Worm (Caenorhabditis elegans) whole organism, L1 larva: ENCODE measurements around the gene K07E3.4.

Experiments used
- C04F5.9 ChIP-seq: sonication (generic microtip); optimal IDR thresholded peaks from 2 replicates; lab custom pipeline; 2016; ENCODE audit warnings: missing genetic modification characterization, missing compliant biosample characterization
- aha-1 ChIP-seq: fragments of 150-350 bp; optimal IDR thresholded peaks from 2 replicates; lab custom pipeline; 2014; ENCODE audit warnings: missing biosample characterization, missing genetic modification characterization
- ceh-63 ChIP-seq: fragments of 200-800 bp; sonication (Bioruptor generic); optimal IDR thresholded peaks from 2 replicates; lab custom pipeline; 2018; ENCODE audit warnings: mild to moderate bottlenecking, missing genetic modification characterization, missing compliant biosample characterization
- ceh-82 ChIP-seq, 3 experiments: fragments of 150-350 bp in 1 of 3; sonication (generic microtip) in 2 of 3; optimal IDR thresholded peaks; 2 replicates each; lab custom pipeline; 2014 to 2017; ENCODE audit warnings: missing biosample characterization in 3 of 3, missing genetic modification characterization in 3 of 3
- ceh-88 ChIP-seq: fragments of 200-800 bp; sonication (Bioruptor generic); IDR thresholded peaks from 2 replicates; pipeline ENCODE4 v1.3.6; 2022; ENCODE audit warnings: missing genetic modification characterization, missing compliant biosample characterization
- ces-1 ChIP-seq: fragments of 150-350 bp; optimal IDR thresholded peaks from 2 replicates; lab custom pipeline; 2014; ENCODE audit warnings: missing biosample characterization, missing genetic modification reagents, missing genetic modification characterization
- dsc-1 ChIP-seq: sonication (generic microtip); optimal IDR thresholded peaks from 2 replicates; lab custom pipeline; 2016; ENCODE audit warnings: mild to moderate bottlenecking, missing genetic modification characterization, missing compliant biosample characterization
- egl-27 ChIP-seq, 2 experiments: fragments of 150-350 bp in 1 of 2; sonication (generic microtip); optimal IDR thresholded peaks; 3 replicates each; lab custom pipeline; 2017 to 2018; ENCODE audit warnings: missing biosample characterization in 2 of 2, missing genetic modification characterization in 2 of 2, missing genetic modification reagents in 2 of 2
- elt-2 ChIP-seq: sonication (generic microtip); optimal IDR thresholded peaks from 2 replicates; lab custom pipeline; 2016; ENCODE audit warnings: missing genetic modification characterization, mild to moderate bottlenecking, inconsistent platforms, missing compliant biosample characterization, missing genetic modification reagents
- fkh-10 ChIP-seq: sonication (generic microtip); optimal IDR thresholded peaks from 2 replicates; lab custom pipeline; 2017; ENCODE audit warnings: missing biosample characterization, missing genetic modification reagents, missing genetic modification characterization
- fkh-4 ChIP-seq: sonication (generic microtip); optimal IDR thresholded peaks from 2 replicates; lab custom pipeline; 2016; ENCODE audit warnings: missing compliant biosample characterization, missing genetic modification characterization, borderline replicate concordance
- fkh-8 ChIP-seq: sonication (generic microtip); optimal IDR thresholded peaks from 2 replicates; lab custom pipeline; 2016; ENCODE audit warnings: mild to moderate bottlenecking, missing genetic modification characterization, missing compliant biosample characterization
- fos-1 ChIP-seq: fragments of 150-350 bp; optimal IDR thresholded peaks from 2 replicates; lab custom pipeline; 2014; ENCODE audit warnings: missing biosample characterization, missing genetic modification characterization
- grh-1 ChIP-seq: fragments of 200-800 bp; sonication (Bioruptor generic); IDR thresholded peaks from 2 replicates; pipeline ENCODE4 v1.3.6; 2022; ENCODE audit warnings: missing genetic modification reagents, missing genetic modification characterization, missing compliant biosample characterization
- hlh-17 ChIP-seq: fragments of 200-800 bp; sonication (Bioruptor generic); optimal IDR thresholded peaks from 2 replicates; lab custom pipeline; 2018; ENCODE audit warnings: missing genetic modification characterization, mild to moderate bottlenecking, missing compliant biosample characterization, moderate library complexity, borderline replicate concordance
- irx-1 ChIP-seq: sonication (generic microtip); optimal IDR thresholded peaks from 2 replicates; lab custom pipeline; 2016; ENCODE audit warnings: missing genetic modification characterization, missing compliant biosample characterization
- jun-1 ChIP-seq: fragments of 150-350 bp; optimal IDR thresholded peaks from 2 replicates; lab custom pipeline; 2014; ENCODE audit warnings: missing biosample characterization, missing genetic modification reagents, missing genetic modification characterization
- lin-14 ChIP-seq: fragments of 200-800 bp; sonication (Bioruptor generic); optimal IDR thresholded peaks from 2 replicates; lab custom pipeline; 2018; ENCODE audit warnings: mild to moderate bottlenecking, missing genetic modification characterization, moderate library complexity, missing compliant biosample characterization
- lin-35 ChIP-seq, 2 experiments: fragments of 150-350 bp; optimal IDR thresholded peaks; 2 replicates each; lab custom pipeline; 2014; ENCODE audit warnings: missing biosample characterization in 2 of 2, missing genetic modification characterization in 2 of 2, missing genetic modification reagents in 2 of 2
- lin-39 ChIP-seq: fragments of 150-350 bp; optimal IDR thresholded peaks from 2 replicates; lab custom pipeline; 2014; ENCODE audit warnings: missing biosample characterization, missing genetic modification reagents, missing genetic modification characterization
- lsy-2 ChIP-seq, 2 experiments: fragments of 150-350 bp; optimal IDR thresholded peaks; 2 replicates each; lab custom pipeline; 2014; ENCODE audit warnings: missing biosample characterization in 2 of 2, missing genetic modification characterization in 2 of 2
- mef-2 ChIP-seq: fragments of 150-350 bp; optimal IDR thresholded peaks from 2 replicates; lab custom pipeline; 2014; ENCODE audit warnings: missing biosample characterization, missing genetic modification characterization
- nhr-237 ChIP-seq: fragments of 150-350 bp; optimal IDR thresholded peaks from 2 replicates; lab custom pipeline; 2014; ENCODE audit warnings: missing biosample characterization, missing genetic modification characterization
- nhr-28 ChIP-seq: fragments of 150-350 bp; optimal IDR thresholded peaks from 2 replicates; lab custom pipeline; 2014; ENCODE audit warnings: missing biosample characterization, missing genetic modification characterization
- nhr-47 ChIP-seq: sonication (generic microtip); optimal IDR thresholded peaks from 2 replicates; lab custom pipeline; 2016; ENCODE audit warnings: mild to moderate bottlenecking, missing genetic modification characterization, moderate library complexity, missing compliant biosample characterization
- nhr-71 ChIP-seq: sonication (generic microtip); optimal IDR thresholded peaks from 2 replicates; lab custom pipeline; 2016; ENCODE audit warnings: mild to moderate bottlenecking, missing genetic modification characterization, moderate library complexity, missing compliant biosample characterization
- nhr-85 ChIP-seq: sonication (generic microtip); peaks from one replicate; lab custom pipeline; 2016; ENCODE audit warnings: missing genetic modification characterization, inconsistent platforms, missing compliant biosample characterization
- nhr-90 ChIP-seq: sonication (generic microtip); optimal IDR thresholded peaks from 2 replicates; lab custom pipeline; 2016; ENCODE audit warnings: mild to moderate bottlenecking, missing genetic modification characterization, missing compliant biosample characterization; ENCODE audit not compliant: poor library complexity
- pag-3 ChIP-seq: sonication (generic microtip); optimal IDR thresholded peaks from 2 replicates; lab custom pipeline; 2017; ENCODE audit warnings: missing genetic modification characterization, mild to moderate bottlenecking, missing compliant biosample characterization, antibody characterized with exemption, borderline replicate concordance; ENCODE audit not compliant: insufficient read depth
- pax-3 ChIP-seq: fragments of 200-800 bp; sonication (Bioruptor generic); optimal IDR thresholded peaks from 2 replicates; lab custom pipeline; 2018; ENCODE audit warnings: mild to moderate bottlenecking, missing genetic modification characterization, moderate library complexity, missing compliant biosample characterization
- pqm-1 ChIP-seq: sonication (generic microtip); optimal IDR thresholded peaks from 3 replicates; lab custom pipeline; 2017; ENCODE audit warnings: missing biosample characterization, missing genetic modification characterization
- rnt-1 ChIP-seq: sonication (generic microtip); optimal IDR thresholded peaks from 2 replicates; lab custom pipeline; 2016; ENCODE audit warnings: mild to moderate bottlenecking, missing genetic modification characterization, moderate library complexity, missing compliant biosample characterization
- snu-23 ChIP-seq: sonication (generic microtip); optimal IDR thresholded peaks from 2 replicates; lab custom pipeline; 2016; ENCODE audit warnings: missing genetic modification characterization, missing compliant biosample characterization
- sox-4 ChIP-seq: sonication (generic microtip); optimal IDR thresholded peaks from 2 replicates; lab custom pipeline; 2016; ENCODE audit warnings: missing genetic modification characterization, missing compliant biosample characterization
- sptf-1 ChIP-seq: fragments of 150-350 bp; optimal IDR thresholded peaks from 2 replicates; lab custom pipeline; 2014; ENCODE audit warnings: missing biosample characterization, missing genetic modification characterization
- sup-37 ChIP-seq: fragments of 200-800 bp; sonication (Bioruptor generic); optimal IDR thresholded peaks from 2 replicates; lab custom pipeline; 2018; ENCODE audit warnings: mild to moderate bottlenecking, missing genetic modification characterization, missing compliant biosample characterization
- swsn-7 ChIP-seq: sonication (generic microtip); optimal IDR thresholded peaks from 2 replicates; lab custom pipeline; 2016; ENCODE audit warnings: missing genetic modification characterization, missing compliant biosample characterization
- tlp-1 ChIP-seq: fragments of 150-350 bp; optimal IDR thresholded peaks from 2 replicates; lab custom pipeline; 2014; ENCODE audit warnings: missing biosample characterization, missing genetic modification characterization
- unc-62 ChIP-seq: fragments of 150-350 bp; optimal IDR thresholded peaks from 2 replicates; lab custom pipeline; 2014; ENCODE audit warnings: missing biosample characterization, missing genetic modification reagents, missing genetic modification characterization
- unc-86 ChIP-seq: sonication (generic microtip); optimal IDR thresholded peaks from 2 replicates; lab custom pipeline; 2016; ENCODE audit warnings: missing genetic modification characterization, missing compliant biosample characterization
- vab-15 ChIP-seq: sonication (generic microtip); optimal IDR thresholded peaks from 2 replicates; lab custom pipeline; 2017; ENCODE audit warnings: missing genotype, mild to moderate bottlenecking, missing genetic modification characterization, missing compliant biosample characterization
- xbp-1 ChIP-seq: sonication (generic microtip); optimal IDR thresholded peaks from 2 replicates; lab custom pipeline; 2016; ENCODE audit warnings: missing genetic modification characterization, missing compliant biosample characterization
- zip-4 ChIP-seq: fragments of 200-800 bp; sonication (Bioruptor generic); optimal IDR thresholded peaks from 2 replicates; lab custom pipeline; 2018; ENCODE audit warnings: mild to moderate bottlenecking, missing genetic modification characterization, moderate library complexity, missing compliant biosample characterization
- ztf-11 ChIP-seq, 2 experiments: sonication (generic microtip); optimal IDR thresholded peaks; 2 replicates each; lab custom pipeline; 2016 to 2017; ENCODE audit warnings: missing genetic modification characterization in 2 of 2, missing biosample characterization in 1 of 2, missing compliant biosample characterization in 1 of 2

K07E3.4 gene

ce11 chrX:8107921-8108320 lies 24.1 kb upstream of the K07E3.4 start, which contains the start of gene K07E3.9:
TSS of gene K07E3.9 (plus strand) at chrX:8108221.
- no peak for TF ChIP-seq ces-1 (GFP tag; lab: Kevin White, UChicago)
- TF ChIP-seq grh-1 (GFP tag; lab: Robert Waterston, UW): no peak
- TF ChIP-seq lin-39 (tag; lab: Kevin White, UChicago): no peak
- no peak for TF ChIP-seq aha-1
- no peak for TF ChIP-seq lin-14 (GFP tag; lab: Kevin White, UChicago)
- TF ChIP-seq jun-1 (tag; lab: Kevin White, UChicago): no peak
- no peak for TF ChIP-seq lsy-2 (tag; optimal IDR thresholded peaks at IDR 0.05; lab: Kevin White, UChicago)
- TF ChIP-seq egl-27 (tag; optimal IDR thresholded peaks at IDR 0.05; lab: Kevin White, UChicago): no peak
- TF ChIP-seq unc-62 (GFP tag; lab: Kevin White, UChicago): no peak
- TF ChIP-seq ceh-88 (GFP tag; lab: Robert Waterston, UW): no peak

- TF ChIP-seq lin-14 (GFP tag; lab: Kevin White, UChicago) (no peak), sup-37 (GFP tag; lab: Kevin White, UChicago) (no peak), ceh-82 (tag; optimal IDR thresholded peaks at IDR 0.05; lab: Kevin White, UChicago) (peak in 1 of 3 experiments; percentile 20), snu-23 (peak; percentile 47), xbp-1 (tag; lab: Kevin White, UChicago) (peak; percentile 11), nhr-71 (peak; percentile 17), fkh-4 (tag; lab: Kevin White, UChicago) (no peak), nhr-90 (tag; lab: Kevin White, UChicago) (peak; percentile 35)
These were observed 20.1 kb upstream of the K07E3.4 start, which contains the start of gene K07E3.2 for ce11 chrX:8103899-8104298. TSS of gene K07E3.2 (plus strand) at chrX:8104298.

ce11 chrX:8098813-8099360 lies 15.1 kb upstream of the K07E3.4 start, which contains the start of gene catp-5:
TSS of gene catp-5 (minus strand) at chrX:8098863.
- TF ChIP-seq lin-39 (tag; lab: Kevin White, UChicago) (no peak), elt-2 (tag; lab: Kevin White, UChicago) (peak; percentile 1)

- no peak for TF ChIP-seq egl-27 (tag; optimal IDR thresholded peaks at IDR 0.05; lab: Kevin White, UChicago)
- no peak for TF ChIP-seq aha-1
- no peak for TF ChIP-seq tlp-1
- TF ChIP-seq nhr-28: no peak
- no peak for TF ChIP-seq C04F5.9 (tag; lab: Kevin White, UChicago)
- TF ChIP-seq ces-1 (GFP tag; lab: Kevin White, UChicago): no peak
- TF ChIP-seq mef-2 (tag; lab: Kevin White, UChicago): no peak
- TF ChIP-seq irx-1: no peak
- TF ChIP-seq pax-3: peak; percentile 68
- no peak for TF ChIP-seq pqm-1 (tag; lab: Kevin White, UChicago)
- TF ChIP-seq sox-4 (tag; lab: Kevin White, UChicago): peak; percentile 81
- TF ChIP-seq swsn-7 (tag; lab: Kevin White, UChicago): peak; percentile 1
- TF ChIP-seq lin-39 (tag; lab: Kevin White, UChicago): no peak
- TF ChIP-seq nhr-85 (tag; lab: Kevin White, UChicago): peak; percentile 73
- no peak for TF ChIP-seq fkh-4 (tag; lab: Kevin White, UChicago)
- no peak for TF ChIP-seq sptf-1 (tag; lab: Kevin White, UChicago)
- no peak for TF ChIP-seq pag-3
- TF ChIP-seq nhr-237: no peak
- no peak for TF ChIP-seq hlh-17 (GFP tag; lab: Kevin White, UChicago)
- TF ChIP-seq lin-35 (GFP tag; optimal IDR thresholded peaks at IDR 0.05; lab: Kevin White, UChicago): peak in 1 of 2 experiments; percentile 49
- peak; percentile 8 for TF ChIP-seq elt-2 (tag; lab: Kevin White, UChicago)
- TF ChIP-seq ceh-63 (GFP tag; lab: Kevin White, UChicago): no peak
- TF ChIP-seq ztf-11 (tag; optimal IDR thresholded peaks at IDR 0.05; lab: Kevin White, UChicago): no peak
- no peak for TF ChIP-seq fos-1 (tag; lab: Kevin White, UChicago)
- TF ChIP-seq fkh-8 (tag; lab: Kevin White, UChicago): peak; percentile 88
- no peak for TF ChIP-seq zip-4
- no peak for TF ChIP-seq sup-37 (GFP tag; lab: Kevin White, UChicago)
- TF ChIP-seq ceh-82 (tag; optimal IDR thresholded peaks at IDR 0.05; lab: Kevin White, UChicago): peak in 1 of 3 experiments; percentile 7
- peak; percentile 44 for TF ChIP-seq fkh-10
- TF ChIP-seq vab-15: peak; percentile 19
- TF ChIP-seq rnt-1: peak; percentile 11
- peak; percentile 89 for TF ChIP-seq dsc-1 (tag; lab: Kevin White, UChicago)
- TF ChIP-seq unc-86 (tag; lab: Kevin White, UChicago): no peak
- peak; percentile 68 for TF ChIP-seq nhr-47
These were observed 6.1 kb upstream of the K07E3.4 start for ce11 chrX:8089916-8090315.
